Worm (Caenorhabditis elegans) whole organism, midembryonic: ENCODE results near the gene T17H7.7.

Experiments used
- T22C8.4 ChIP-seq: fragments of 200-800 bp; sonication (Bioruptor generic); IDR thresholded peaks from 2 replicates; pipeline ENCODE4 v1.3.6; 2022; ENCODE audit warnings: missing genetic modification characterization, missing compliant biosample characterization
- flt-1 ChIP-seq: fragments of 200-800 bp; sonication (Bioruptor generic); IDR thresholded peaks from 2 replicates; pipeline ENCODE4 v1.3.6; 2022; ENCODE audit warnings: missing genetic modification characterization, missing compliant biosample characterization
- klf-2 ChIP-seq: fragments of 200-800 bp; sonication (Bioruptor generic); conservative IDR thresholded peaks from 2 replicates; pipeline ENCODE4 v1.3.6; 2022; ENCODE audit warnings: missing genetic modification reagents, missing genetic modification characterization, missing compliant biosample characterization
- med-1 ChIP-seq: sonication (generic microtip); optimal IDR thresholded peaks from 2 replicates; lab custom pipeline; 2017; ENCODE audit warnings: missing genetic modification characterization, mild to moderate bottlenecking, missing compliant biosample characterization, antibody characterized with exemption, missing genetic modification reagents; ENCODE audit not compliant: insufficient read depth
- tab-1 ChIP-seq: fragments of 200-800 bp; sonication (Bioruptor generic); IDR thresholded peaks from 2 replicates; pipeline ENCODE4 v1.3.6; 2022; ENCODE audit warnings: missing genetic modification characterization, missing compliant biosample characterization
- ztf-23 ChIP-seq: fragments of 200-800 bp; sonication (Bioruptor generic); IDR thresholded peaks from 2 replicates; pipeline ENCODE4 v1.3.6; 2022; ENCODE audit warnings: missing genetic modification reagents, missing genetic modification characterization, missing compliant biosample characterization
- ztf-29 ChIP-seq: fragments of 200-800 bp; sonication (Bioruptor generic); IDR thresholded peaks from 2 replicates; pipeline ENCODE4 v1.3.6; 2022; ENCODE audit warnings: missing genetic modification reagents, missing genetic modification characterization, missing compliant biosample characterization

ce11 chrIII:778771-779170 lies 20.9 kb upstream of the T17H7.7 start, which contains the start of gene alh-11:
- TF ChIP-seq ztf-23 (GFP tag; lab: Robert Waterston, UW): no peak
- TF ChIP-seq med-1 (GFP tag; lab: Kevin White, UChicago): no peak
- no peak for TF ChIP-seq ztf-29 (GFP tag; lab: Robert Waterston, UW)
- TF ChIP-seq klf-2: no peak
- no peak for TF ChIP-seq T22C8.4 (GFP tag; lab: Robert Waterston, UW)
- no peak for TF ChIP-seq tab-1 (GFP tag; lab: Robert Waterston, UW)
- TF ChIP-seq flt-1: no peak
